Fruit fly (Drosophila melanogaster) whole organism, embryonic: ENCODE data around the gene Rbp6.

Source experiments
- Abd-B ChIP-seq: fragments of 200-800 bp; sonication (Bioruptor generic); optimal IDR thresholded peaks from 2 replicates; lab custom pipeline; 2018; ENCODE audit warnings: missing biosample characterization, mild to moderate bottlenecking, missing genetic modification characterization, moderate library complexity
- Asciz ChIP-seq: fragments of 200-800 bp; sonication (Bioruptor generic); optimal IDR thresholded peaks from 2 replicates; lab custom pipeline; 2017; ENCODE audit warnings: missing biosample characterization, mild to moderate bottlenecking, missing genetic modification characterization, missing genetic modification reagents
- Awh ChIP-seq: fragments of 200-800 bp; sonication (Bioruptor generic); IDR thresholded peaks from 2 replicates; pipeline ENCODE4, ENCODE4 v1.3.6; 2022; ENCODE audit warnings: missing biosample characterization, missing genetic modification characterization
- Bgb ChIP-seq: fragments of 200-800 bp; sonication (Bioruptor generic); IDR thresholded peaks from 2 replicates; pipeline ENCODE4 v1.3.6; 2022; ENCODE audit warnings: missing biosample characterization, missing genetic modification characterization; ENCODE audit not compliant: partially characterized antibody
- CG10431 ChIP-seq: fragments of 200-800 bp; sonication (Bioruptor generic); optimal IDR thresholded peaks from 3 replicates; lab custom pipeline; 2018; ENCODE audit warnings: missing biosample characterization, mild to moderate bottlenecking, missing genetic modification characterization
- CG12155 ChIP-seq: fragments of 200-800 bp; sonication (Bioruptor generic); optimal IDR thresholded peaks from 3 replicates; lab custom pipeline; 2016; ENCODE audit warnings: missing biosample characterization, missing genetic modification characterization
- CG12236 ChIP-seq: fragments of 200-800 bp; sonication (Bioruptor generic); optimal IDR thresholded peaks from 2 replicates; lab custom pipeline; 2016; ENCODE audit warnings: missing biosample characterization, missing genetic modification characterization
- CG12659 ChIP-seq: fragments of 200-800 bp; sonication (Bioruptor generic); optimal IDR thresholded peaks from 3 replicates; lab custom pipeline; 2017; ENCODE audit warnings: mild to moderate bottlenecking, missing biosample characterization, missing genetic modification reagents, missing genetic modification characterization
- CG13123 ChIP-seq: fragments of 200-800 bp; sonication (Bioruptor generic); optimal IDR thresholded peaks from 2 replicates; lab custom pipeline; 2016; ENCODE audit warnings: missing biosample characterization, missing genetic modification characterization
- CG13287 ChIP-seq: fragments of 200-800 bp; sonication (Bioruptor generic); IDR thresholded peaks from 2 replicates; pipeline ENCODE4 v1.3.6; 2022; ENCODE audit warnings: missing biosample characterization, missing genetic modification characterization; ENCODE audit not compliant: partially characterized antibody
- CG13894 ChIP-seq: fragments of 200-800 bp; sonication (Bioruptor generic); optimal IDR thresholded peaks from 3 replicates; lab custom pipeline; 2018; ENCODE audit warnings: missing biosample characterization, mild to moderate bottlenecking, missing genetic modification characterization, moderate library complexity
- CG14860 ChIP-seq: fragments of 200-800 bp; sonication (Bioruptor generic); IDR thresholded peaks from 3 replicates; pipeline ENCODE4 v1.3.6; 2022; ENCODE audit warnings: missing biosample characterization, missing genetic modification characterization; ENCODE audit not compliant: partially characterized antibody
- CG15514 ChIP-seq: fragments of 200-800 bp; sonication (Bioruptor generic); optimal IDR thresholded peaks from 3 replicates; lab custom pipeline; 2017; ENCODE audit warnings: missing biosample characterization, missing genetic modification characterization, mild to moderate bottlenecking, moderate library complexity, missing genetic modification reagents
- CG15601 ChIP-seq: fragments of 200-800 bp; sonication (Bioruptor generic); optimal IDR thresholded peaks from 3 replicates; lab custom pipeline; 2019; ENCODE audit warnings: missing biosample characterization, mild to moderate bottlenecking, missing genetic modification characterization, moderate library complexity
- CG17359 ChIP-seq: fragments of 200-800 bp; sonication (Bioruptor generic); optimal IDR thresholded peaks from 3 replicates; lab custom pipeline; 2018; ENCODE audit warnings: missing biosample characterization, mild to moderate bottlenecking, missing genetic modification characterization, moderate library complexity
- CG31388 ChIP-seq: fragments of 200-800 bp; sonication (Bioruptor generic); optimal IDR thresholded peaks from 2 replicates; lab custom pipeline; 2016; ENCODE audit warnings: missing biosample characterization, missing genetic modification characterization
- CG32532 ChIP-seq: fragments of 200-800 bp; sonication (Bioruptor generic); IDR thresholded peaks from 2 replicates; pipeline ENCODE4 v1.3.6; 2022; ENCODE audit warnings: missing biosample characterization, missing genetic modification characterization
- CG3407 ChIP-seq: fragments of 200-800 bp; sonication (Bioruptor generic); optimal IDR thresholded peaks from 2 replicates; lab custom pipeline; 2018; ENCODE audit warnings: missing biosample characterization, mild to moderate bottlenecking, missing genetic modification characterization
- CG3847 ChIP-seq: fragments of 200-800 bp; sonication (Bioruptor generic); IDR thresholded peaks from 2 replicates; pipeline ENCODE4 v1.3.6; 2022; ENCODE audit warnings: missing biosample characterization, missing genetic modification characterization
- CG4707 ChIP-seq: fragments of 200-800 bp; sonication (Bioruptor generic); optimal IDR thresholded peaks from 2 replicates; lab custom pipeline; 2018; ENCODE audit warnings: missing biosample characterization, mild to moderate bottlenecking, missing genetic modification characterization, moderate library complexity
- CG4730 ChIP-seq: fragments of 200-800 bp; sonication (Bioruptor generic); IDR thresholded peaks from 2 replicates; pipeline ENCODE4 v1.3.6; 2022; ENCODE audit warnings: missing biosample characterization, missing genetic modification characterization
- CG5180 ChIP-seq: fragments of 200-800 bp; sonication (Bioruptor generic); optimal IDR thresholded peaks from 3 replicates; lab custom pipeline; 2017; ENCODE audit warnings: missing biosample characterization, missing genetic modification characterization, mild to moderate bottlenecking, moderate library complexity, missing genetic modification reagents
- CG5953 ChIP-seq: fragments of 200-800 bp; sonication (Bioruptor generic); IDR thresholded peaks from 2 replicates; pipeline ENCODE4 v1.3.6; 2022; ENCODE audit warnings: missing biosample characterization, missing genetic modification characterization
- CG7372 ChIP-seq: fragments of 200-800 bp; sonication (Bioruptor generic); IDR thresholded peaks from 2 replicates; pipeline ENCODE4 v1.3.6; 2022; ENCODE audit warnings: missing biosample characterization, missing genetic modification characterization
- CG8765 ChIP-seq: fragments of 200-800 bp; sonication (Bioruptor generic); IDR thresholded peaks from 2 replicates; pipeline ENCODE4 v1.3.6; 2022; ENCODE audit warnings: missing biosample characterization, missing genetic modification characterization
- CG9215 ChIP-seq: fragments of 200-800 bp; sonication (Bioruptor generic); IDR thresholded peaks from 2 replicates; pipeline ENCODE4 v1.3.6; 2022; ENCODE audit warnings: missing biosample characterization, missing genetic modification characterization
- Fer1 ChIP-seq: fragments of 200-800 bp; sonication (Bioruptor generic); optimal IDR thresholded peaks from 2 replicates; lab custom pipeline; 2017; ENCODE audit warnings: missing biosample characterization, mild to moderate bottlenecking, missing genetic modification characterization
- HLH4C ChIP-seq: fragments of 200-800 bp; sonication (Bioruptor generic); IDR thresholded peaks from 3 replicates; pipeline ENCODE4 v1.3.6; 2022; ENCODE audit warnings: missing biosample characterization, missing genetic modification characterization; ENCODE audit not compliant: partially characterized antibody
- Hsf ChIP-seq: fragments of 200-800 bp; sonication (Bioruptor generic); optimal IDR thresholded peaks from 3 replicates; lab custom pipeline; 2016; ENCODE audit warnings: missing biosample characterization, missing genetic modification characterization
- Med ChIP-seq: fragments of 200-800 bp; sonication (Bioruptor generic); peaks from one replicate; lab custom pipeline; 2016; ENCODE audit warnings: missing biosample characterization, missing genetic modification characterization, mild to moderate bottlenecking, inconsistent platforms, moderate library complexity
- Rfx ChIP-seq: fragments of 200-800 bp; sonication (Bioruptor generic); IDR thresholded peaks from 2 replicates; pipeline ENCODE4 v1.3.6; 2022; ENCODE audit warnings: missing biosample characterization, missing genetic modification characterization
- Sin3A ChIP-seq: fragments of >200 bp; optimal IDR thresholded peaks from 2 replicates; lab custom pipeline; 2018
- bab2 ChIP-seq: fragments of 200-800 bp; sonication (Bioruptor generic); optimal IDR thresholded peaks from 2 replicates; lab custom pipeline; 2016; ENCODE audit warnings: missing biosample characterization, missing genetic modification characterization
- bcd ChIP-seq: fragments of 200-800 bp; sonication (Bioruptor generic); optimal IDR thresholded peaks from 2 replicates; lab custom pipeline; 2017; ENCODE audit warnings: missing biosample characterization, mild to moderate bottlenecking, missing genetic modification characterization
- chif ChIP-seq, 2 experiments: fragments of 200-800 bp; sonication (Bioruptor generic); optimal IDR thresholded peaks; 3 replicates each; lab custom pipeline; 2016; ENCODE audit warnings: missing biosample characterization in 2 of 2, missing genetic modification characterization in 2 of 2
- crc ChIP-seq: fragments of 200-800 bp; sonication (Bioruptor generic); optimal IDR thresholded peaks from 2 replicates; lab custom pipeline; 2016; ENCODE audit warnings: missing biosample characterization, missing genetic modification characterization
- dysf ChIP-seq: fragments of 200-800 bp; sonication (Bioruptor generic); IDR thresholded peaks from 3 replicates; pipeline ENCODE4 v1.3.6; 2022; ENCODE audit warnings: missing biosample characterization, missing genetic modification characterization
- fu2 ChIP-seq: fragments of 200-800 bp; sonication (Bioruptor generic); optimal IDR thresholded peaks from 2 replicates; lab custom pipeline; 2016; ENCODE audit warnings: missing biosample characterization, missing genetic modification characterization
- gro ChIP-seq: fragments of 200-800 bp; sonication (Bioruptor generic); optimal IDR thresholded peaks from 2 replicates; lab custom pipeline; 2016; ENCODE audit warnings: missing biosample characterization, missing genetic modification characterization
- jing ChIP-seq: fragments of 200-800 bp; sonication (Bioruptor generic); optimal IDR thresholded peaks from 2 replicates; lab custom pipeline; 2018; ENCODE audit warnings: missing biosample characterization, mild to moderate bottlenecking, missing genetic modification characterization
- kay ChIP-seq: fragments of 200-800 bp; sonication (Bioruptor generic); optimal IDR thresholded peaks from 2 replicates; lab custom pipeline; 2016; ENCODE audit warnings: missing biosample characterization, missing genetic modification characterization
- luna ChIP-seq: fragments of 200-800 bp; sonication (Bioruptor generic); optimal IDR thresholded peaks from 2 replicates; lab custom pipeline; 2016; ENCODE audit warnings: missing biosample characterization, missing genetic modification characterization
- maf-S ChIP-seq: fragments of 200-800 bp; sonication (Bioruptor generic); optimal IDR thresholded peaks from 2 replicates; lab custom pipeline; 2016; ENCODE audit warnings: missing biosample characterization, missing genetic modification characterization
- sens ChIP-seq: fragments of 200-800 bp; sonication (Bioruptor generic); peaks from one replicate; lab custom pipeline; 2016; ENCODE audit warnings: missing biosample characterization, missing genetic modification characterization
- slp2 ChIP-seq: fragments of 200-800 bp; sonication (Bioruptor generic); optimal IDR thresholded peaks from 2 replicates; lab custom pipeline; 2016; ENCODE audit warnings: missing biosample characterization, missing genetic modification characterization
- tll ChIP-seq, 2 experiments: fragments of 200-800 bp in 1 of 2; fragments of >200 bp in 1 of 2; sonication (Bioruptor generic) in 1 of 2; optimal IDR thresholded peaks; 2 replicates each; lab custom pipeline; 2017 to 2019; ENCODE audit warnings: missing biosample characterization in 2 of 2, missing genetic modification characterization in 2 of 2, mild to moderate bottlenecking in 1 of 2, moderate library complexity in 1 of 2
- unc-4 ChIP-seq: fragments of 200-800 bp; sonication (Bioruptor generic); IDR thresholded peaks from 2 replicates; pipeline ENCODE4 v1.3.6; 2022; ENCODE audit warnings: missing biosample characterization, missing genetic modification characterization; ENCODE audit not compliant: partially characterized antibody
- zen ChIP-seq: fragments of 200-800 bp; sonication (Bioruptor generic); optimal IDR thresholded peaks from 3 replicates; lab custom pipeline; 2018; ENCODE audit warnings: missing biosample characterization, mild to moderate bottlenecking, missing genetic modification characterization, moderate library complexity

The Rbp6 gene

dm6 chr3L:17023641-17024040, 214.4 kb downstream of the Rbp6 start, which contains the start of gene a10:
Gene a10 (minus strand): TSS chr3L:17023741.
- no peak for TF ChIP-seq CG12659
- peak; percentile 17 for TF ChIP-seq Med (GFP tag; lab: Kevin White, UChicago)

- no peak for TF ChIP-seq slp2 (GFP tag; lab: Kevin White, UChicago)
- TF ChIP-seq Rfx (GFP tag; lab: Robert Waterston, UW): peak; percentile 15; the same call in 1 of the 2 replicates
- TF ChIP-seq gro (GFP tag; lab: Kevin White, UChicago): no peak
- no peak for TF ChIP-seq tll (GFP tag; optimal IDR thresholded peaks at IDR 0.05; lab: Kevin White, UChicago)
- no peak for TF ChIP-seq CG3407 (GFP tag; lab: Kevin White, UChicago)
- no peak for TF ChIP-seq CG12236 (GFP tag; lab: Kevin White, UChicago)
Measured at dm6 chr3L:17022756-17023155, 215.3 kb downstream of the Rbp6 start, which contains the start of gene CG6652. Gene CG6652 (minus strand): TSS chr3L:17022856.

- TF ChIP-seq CG17359 (tag; lab: Kevin White, UChicago) (no peak), CG8765 (no peak), CG13287 (GFP tag; lab: Robert Waterston, UW) (no peak), maf-S (no peak), Sin3A (lab: Kevin White, UChicago) (no peak), CG15514 (GFP tag; lab: Kevin White, UChicago) (no peak), CG15601 (tag; lab: Kevin White, UChicago) (no peak), Awh (no peak), luna (GFP tag; lab: Kevin White, UChicago) (no peak), Abd-B (GFP tag; lab: Kevin White, UChicago) (no peak), CG4730 (GFP tag; lab: Robert Waterston, UW) (no peak), HLH4C (GFP tag; lab: Robert Waterston, UW) (0 out of 3 replicates have a peak, but pooled peaks have one; percentile 3), unc-4 (GFP tag; lab: Robert Waterston, UW) (peak; percentile 9; the same call in 1 of the 2 replicates), CG9215 (GFP tag; lab: Robert Waterston, UW) (no peak), Asciz (GFP tag; lab: Kevin White, UChicago) (no peak), jing (no peak), CG3847 (GFP tag; lab: Robert Waterston, UW) (no peak), CG13123 (GFP tag; lab: Kevin White, UChicago) (no peak), chif (GFP tag; optimal IDR thresholded peaks at IDR 0.05; lab: Kevin White, UChicago) (no peak), bcd (no peak), Bgb (GFP tag; lab: Robert Waterston, UW) (peak; percentile 4; the same call in 1 of the 2 replicates), CG31388 (no peak), bab2 (GFP tag; lab: Kevin White, UChicago) (no peak), Hsf (GFP tag; lab: Kevin White, UChicago) (no peak), CG32532 (GFP tag; lab: Robert Waterston, UW) (no peak), kay (GFP tag; lab: Kevin White, UChicago) (no peak), CG13894 (tag; lab: Kevin White, UChicago) (no peak), CG10431 (GFP tag; lab: Kevin White, UChicago) (no peak), zen (tag; lab: Kevin White, UChicago) (no peak), sens (GFP tag; lab: Kevin White, UChicago) (no peak), CG4707 (GFP tag; lab: Kevin White, UChicago) (no peak), CG5180 (GFP tag; lab: Kevin White, UChicago) (no peak), CG12155 (no peak), CG14860 (GFP tag; lab: Robert Waterston, UW) (0 out of 3 replicates have a peak, but pooled peaks have one; percentile 45), Fer1 (GFP tag; lab: Kevin White, UChicago) (no peak), CG5953 (no peak), dysf (no peak), CG7372 (GFP tag; lab: Robert Waterston, UW) (no peak), crc (GFP tag; lab: Kevin White, UChicago) (no peak), fu2 (GFP tag; lab: Kevin White, UChicago) (no peak)
Measured at dm6 chr3L:17016576-17016917, 221.5 kb downstream of the Rbp6 start.
